Worm (Caenorhabditis elegans) whole organism, early embryonic: ENCODE measurements around the gene ins-7.

Experiments
- B0310.2 ChIP-seq: sonication (generic microtip); optimal IDR thresholded peaks from 2 replicates; lab custom pipeline; 2016; ENCODE audit warnings: mild to moderate bottlenecking, missing genetic modification characterization, missing compliant biosample characterization
- F13C5.2 ChIP-seq: sonication (generic microtip); optimal IDR thresholded peaks from 2 replicates; lab custom pipeline; 2017; ENCODE audit warnings: mild to moderate bottlenecking, missing genetic modification characterization, inconsistent platforms, missing compliant biosample characterization
- ama-1 ChIP-seq: fragments of 150-350 bp; optimal IDR thresholded peaks from 2 replicates; lab custom pipeline; 2014
- ceh-13 ChIP-seq: fragments of 200-800 bp; sonication (Bioruptor generic); optimal IDR thresholded peaks from 2 replicates; lab custom pipeline; 2018; ENCODE audit warnings: mild to moderate bottlenecking, missing genetic modification characterization, missing compliant biosample characterization
- ets-7 ChIP-seq: sonication (generic microtip); optimal IDR thresholded peaks from 2 replicates; lab custom pipeline; 2016; ENCODE audit warnings: missing genotype, missing genetic modification characterization, missing compliant biosample characterization
- sea-1 ChIP-seq: fragments of 200-800 bp; sonication (Bioruptor generic); conservative IDR thresholded peaks from 2 replicates; pipeline ENCODE4 v1.3.6; 2022; ENCODE audit warnings: missing genetic modification characterization, missing compliant biosample characterization
- tbx-37 ChIP-seq: fragments of 200-800 bp; sonication (Bioruptor generic); conservative IDR thresholded peaks from 2 replicates; pipeline ENCODE4 v1.3.6; 2022; ENCODE audit warnings: missing genetic modification reagents, missing genetic modification characterization, missing compliant biosample characterization

DNA sequence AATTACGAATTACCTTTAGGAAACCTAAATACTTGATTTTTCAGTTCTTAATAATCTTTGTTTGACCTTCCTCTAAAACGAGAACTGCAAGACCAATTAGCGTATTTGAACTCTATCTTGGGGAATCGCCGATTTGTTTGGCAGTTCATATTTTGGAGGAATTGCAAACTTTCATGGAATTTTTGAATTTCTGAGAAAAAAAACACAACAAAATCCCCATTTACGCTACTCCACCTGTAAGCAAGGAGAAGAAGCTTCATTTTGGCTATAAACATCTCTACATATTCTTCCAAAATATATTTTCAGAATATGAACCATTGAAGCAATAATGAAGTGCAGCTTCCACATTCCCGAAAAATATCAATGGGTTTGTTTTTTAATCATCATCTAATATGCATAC lies 10.2 kb upstream of the ins-7 start, which contains the start of gene twk-9:
- TF ChIP-seq F13C5.2, result no peak
- no peak for TF ChIP-seq ceh-13 (GFP tag; lab: Kevin White, UChicago)
- TF ChIP-seq ama-1 (lab: Kevin White, UChicago), result no peak
- no peak for TF ChIP-seq sea-1 (GFP tag; lab: Robert Waterston, UW)
- TF ChIP-seq B0310.2 (tag; lab: Kevin White, UChicago), result no peak
- no peak for TF ChIP-seq ets-7 (tag; lab: Kevin White, UChicago)
- no peak for TF ChIP-seq tbx-37 (GFP tag; lab: Robert Waterston, UW)
